Fruit fly (Drosophila melanogaster): ENCODE results near the gene Seipin.

Seipin gene

DNA sequence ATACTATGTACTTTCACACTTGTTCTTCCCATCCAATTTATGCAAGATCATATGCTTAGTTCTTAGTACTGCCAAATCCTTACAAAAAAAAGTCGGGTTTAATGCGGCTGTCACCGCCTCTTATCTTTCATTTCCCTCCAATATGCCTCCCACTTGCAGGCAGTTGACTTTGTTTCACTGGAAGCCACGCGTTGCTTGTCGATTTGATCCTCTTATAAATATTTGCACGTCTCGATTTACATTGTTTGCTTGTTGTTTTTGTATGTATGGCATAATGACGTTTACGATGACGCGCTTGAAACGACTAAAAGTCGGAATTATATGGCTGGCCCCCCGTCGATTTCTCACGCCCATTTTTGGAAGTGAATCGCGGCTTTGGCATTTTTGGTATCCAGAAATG lies 29.4 kb downstream of the Seipin start:
- TF ChIP-seq jim (GFP tag; optimal IDR thresholded peaks at IDR 0.05), result no peak
- TF ChIP-seq h (GFP tag; optimal IDR thresholded peaks at IDR 0.05), result peak; percentile 43

DNA sequence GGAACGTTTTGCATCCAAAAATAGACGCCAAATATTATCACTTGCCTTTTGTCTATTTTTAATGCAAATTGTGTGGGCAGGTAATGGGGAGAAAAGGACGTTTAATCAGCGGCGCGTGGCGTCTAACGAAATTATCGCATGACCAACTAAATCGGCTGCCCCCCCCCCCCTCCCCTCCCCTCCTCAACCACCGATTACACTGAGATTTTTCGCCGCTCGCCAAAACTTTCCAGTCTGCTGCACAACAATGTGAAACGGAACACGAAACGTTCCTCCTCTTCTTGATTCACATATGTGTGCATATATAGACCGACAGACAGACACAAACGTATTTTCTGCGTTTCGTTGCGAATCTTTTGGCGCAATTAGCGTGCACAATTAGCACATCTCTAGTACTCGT lies 31.5 kb downstream of the Seipin start:
- TF ChIP-seq CrebA (GFP tag; optimal IDR thresholded peaks at IDR 0.05; ENCODE audit: borderline replicate concordance), result no peak

- TF ChIP-seq jim (GFP tag; optimal IDR thresholded peaks at IDR 0.05), result no peak
- no peak for TF ChIP-seq usp (GFP tag; optimal IDR thresholded peaks at IDR 0.05)
- TF ChIP-seq CrebA (GFP tag; optimal IDR thresholded peaks at IDR 0.05; ENCODE audit: borderline replicate concordance), result peak; percentile 21
- peak; percentile 25 for TF ChIP-seq psq (GFP tag; optimal IDR thresholded peaks at IDR 0.05)
- TF ChIP-seq Sp1 (GFP tag; optimal IDR thresholded peaks at IDR 0.05), result no peak
- no peak for TF ChIP-seq Dfd (GFP tag; optimal IDR thresholded peaks at IDR 0.05)
- TF ChIP-seq dmrt93B (GFP tag; optimal IDR thresholded peaks at IDR 0.05), result no peak
- TF ChIP-seq br (GFP tag; optimal IDR thresholded peaks at IDR 0.05), result no peak
- TF ChIP-seq tai (GFP tag; optimal IDR thresholded peaks at IDR 0.05), result no peak
- TF ChIP-seq Rel (GFP tag; optimal IDR thresholded peaks at IDR 0.05), result peak; percentile 6
- TF ChIP-seq Rel (tag; optimal IDR thresholded peaks at IDR 0.05), result peak; percentile 98
- peak in 1 of 2 experiments; percentile 66 for TF ChIP-seq dl (GFP tag; optimal IDR thresholded peaks at IDR 0.05; ENCODE audit: insufficient read depth in 1 of 2, partially characterized antibody in 2 of 2)
- peak; percentile 18 for TF ChIP-seq Jra (GFP tag; optimal IDR thresholded peaks at IDR 0.05)
These were observed 32.7 kb downstream of the Seipin start for dm6 chrX:2652124-2652923.

dm6 chrX:2653533-2654296 lies 34.1 kb downstream of the Seipin start:
- TF ChIP-seq GATAd (GFP tag; optimal IDR thresholded peaks at IDR 0.05), result no peak
- no peak for TF ChIP-seq woc (GFP tag; optimal IDR thresholded peaks at IDR 0.05)
- TF ChIP-seq Jra (GFP tag; optimal IDR thresholded peaks at IDR 0.05), result no peak
- TF ChIP-seq Rel (GFP tag; optimal IDR thresholded peaks at IDR 0.05), result no peak
- peak; percentile 96 for TF ChIP-seq Rel (tag; optimal IDR thresholded peaks at IDR 0.05)
- no peak for TF ChIP-seq sv (GFP tag; optimal IDR thresholded peaks at IDR 0.05)
- no peak for TF ChIP-seq Vsx2 (GFP tag; optimal IDR thresholded peaks at IDR 0.05; ENCODE audit: partially characterized antibody)
- TF ChIP-seq Dfd (GFP tag; optimal IDR thresholded peaks at IDR 0.05), result no peak
- TF ChIP-seq br (GFP tag; optimal IDR thresholded peaks at IDR 0.05), result no peak
- no peak for TF ChIP-seq pan (optimal IDR thresholded peaks at IDR 0.05)
- no peak for TF ChIP-seq Dif (GFP tag; optimal IDR thresholded peaks at IDR 0.05; ENCODE audit: partially characterized antibody)
- TF ChIP-seq ey (GFP tag; optimal IDR thresholded peaks at IDR 0.05), result no peak
- no peak for TF ChIP-seq Hr83 (GFP tag; optimal IDR thresholded peaks at IDR 0.05; ENCODE audit: poor library complexity, severe bottlenecking)
- TF ChIP-seq N (GFP tag; optimal IDR thresholded peaks at IDR 0.05), result no peak
- TF ChIP-seq dmrt93B (GFP tag; optimal IDR thresholded peaks at IDR 0.05), result no peak
- no peak for TF ChIP-seq dl (GFP tag; optimal IDR thresholded peaks at IDR 0.05; ENCODE audit: insufficient read depth in 1 of 2, partially characterized antibody in 2 of 2)
- TF ChIP-seq lola (GFP tag; optimal IDR thresholded peaks at IDR 0.05), result no peak
- no peak for TF ChIP-seq CG9705 (GFP tag; optimal IDR thresholded peaks at IDR 0.05)
- TF ChIP-seq CrebA (GFP tag; optimal IDR thresholded peaks at IDR 0.05; ENCODE audit: borderline replicate concordance), result peak; percentile 67
- TF ChIP-seq fru (GFP tag; optimal IDR thresholded peaks at IDR 0.05), result no peak
- peak; percentile 3 for TF ChIP-seq Sp1 (GFP tag; optimal IDR thresholded peaks at IDR 0.05)
- TF ChIP-seq rgr (GFP tag; optimal IDR thresholded peaks at IDR 0.05), result no peak
- TF ChIP-seq dsf (GFP tag; optimal IDR thresholded peaks at IDR 0.05; ENCODE audit: borderline replicate concordance), result no peak
- TF ChIP-seq OdsH (GFP tag; optimal IDR thresholded peaks at IDR 0.05), result no peak
- TF ChIP-seq sage (GFP tag; optimal IDR thresholded peaks at IDR 0.05), result no peak
- TF ChIP-seq Myc (optimal IDR thresholded peaks at IDR 0.05), result no peak
- no peak for TF ChIP-seq Hr78 (GFP tag; optimal IDR thresholded peaks at IDR 0.05)
- TF ChIP-seq Hnf4 (GFP tag; optimal IDR thresholded peaks at IDR 0.05), result peak; percentile 32
- no peak for TF ChIP-seq psq (GFP tag; optimal IDR thresholded peaks at IDR 0.05)
- TF ChIP-seq h (GFP tag; optimal IDR thresholded peaks at IDR 0.05), result no peak
- no peak for TF ChIP-seq HLH106 (tag; optimal IDR thresholded peaks at IDR 0.05)
- TF ChIP-seq tai (GFP tag; optimal IDR thresholded peaks at IDR 0.05), result no peak
- TF ChIP-seq foxo (GFP tag; optimal IDR thresholded peaks at IDR 0.05), result no peak
- TF ChIP-seq Abd-B (GFP tag; optimal IDR thresholded peaks at IDR 0.05), result no peak
- no peak for TF ChIP-seq usp (GFP tag; optimal IDR thresholded peaks at IDR 0.05)
- TF ChIP-seq brk (GFP tag; optimal IDR thresholded peaks at IDR 0.05), result no peak
- TF ChIP-seq CG32264 (GFP tag; optimal IDR thresholded peaks at IDR 0.05), result no peak
